Worm (Caenorhabditis elegans) whole organism, young adult: Measurements from ENCODE around the gene srw-56.

Experiments
- B0019.2 ChIP-seq: fragments of 200-800 bp; sonication (Bioruptor generic); conservative IDR thresholded peaks from 2 replicates; pipeline ENCODE4 v1.3.6; 2022; ENCODE audit warnings: missing genetic modification reagents, missing genetic modification characterization, missing compliant biosample characterization
- D2030.7 ChIP-seq: fragments of 200-800 bp; sonication (Bioruptor generic); IDR thresholded peaks from 2 replicates; pipeline ENCODE4 v1.3.6; 2022; ENCODE audit warnings: missing genetic modification reagents, missing genetic modification characterization, missing compliant biosample characterization
- F10E7.11 ChIP-seq: sonication (generic microtip); optimal IDR thresholded peaks from 2 replicates; lab custom pipeline; 2017; ENCODE audit warnings: mild to moderate bottlenecking, missing genetic modification characterization, moderate library complexity, missing compliant biosample characterization
- F39B2.1 ChIP-seq: fragments of 200-800 bp; sonication (Bioruptor generic); IDR thresholded peaks from 2 replicates; pipeline ENCODE4 v1.3.6; 2022; ENCODE audit warnings: missing genetic modification reagents, missing genetic modification characterization, missing compliant biosample characterization
- F52B5.7 ChIP-seq: sonication (generic microtip); optimal IDR thresholded peaks from 2 replicates; lab custom pipeline; 2016; ENCODE audit warnings: mild to moderate bottlenecking, missing genetic modification characterization, missing compliant biosample characterization
- K12H6.12 ChIP-seq: fragments of 200-800 bp; sonication (Bioruptor generic); optimal IDR thresholded peaks from 2 replicates; lab custom pipeline; 2018; ENCODE audit warnings: mild to moderate bottlenecking, missing genetic modification characterization, missing compliant biosample characterization
- Y95B8A.8 ChIP-seq: fragments of 200-800 bp; sonication (Bioruptor generic); IDR thresholded peaks from 2 replicates; pipeline ENCODE4 v1.3.6; 2022; ENCODE audit warnings: missing genetic modification reagents, missing genetic modification characterization, missing compliant biosample characterization
- akir-1 ChIP-seq: fragments of 200-800 bp; sonication (Bioruptor generic); optimal IDR thresholded peaks from 2 replicates; lab custom pipeline; 2018; ENCODE audit warnings: mild to moderate bottlenecking, missing genetic modification characterization, moderate library complexity, missing compliant biosample characterization
- ama-1 ChIP-seq, 3 experiments: fragments of 150-350 bp in 1 of 3; sonication (generic microtip) in 2 of 3; optimal IDR thresholded peaks; 2 replicates each; lab custom pipeline; 2014 to 2018; ENCODE audit warnings: missing biosample characterization in 2 of 3, missing genetic modification characterization in 2 of 3, missing genetic modification reagents in 2 of 3
- aptf-2 ChIP-seq: fragments of 200-800 bp; sonication (Bioruptor generic); conservative IDR thresholded peaks from 2 replicates; pipeline ENCODE4 v1.3.6; 2022; ENCODE audit warnings: missing genetic modification reagents, missing genetic modification characterization, missing compliant biosample characterization
- atf-7 ChIP-seq: sonication (generic microtip); optimal IDR thresholded peaks from 2 replicates; lab custom pipeline; 2017; ENCODE audit warnings: mild to moderate bottlenecking, missing genetic modification characterization, missing compliant biosample characterization
- athp-1 ChIP-seq: sonication (generic microtip); optimal IDR thresholded peaks from 2 replicates; lab custom pipeline; 2017; ENCODE audit warnings: mild to moderate bottlenecking, missing genetic modification characterization, missing compliant biosample characterization
- attf-3 ChIP-seq: fragments of 200-800 bp; sonication (Bioruptor generic); conservative IDR thresholded peaks from 2 replicates; pipeline ENCODE4 v1.3.6; 2022; ENCODE audit warnings: missing genetic modification reagents, missing genetic modification characterization, missing compliant biosample characterization
- attf-6 ChIP-seq: fragments of 200-800 bp; sonication (Bioruptor generic); IDR thresholded peaks from 2 replicates; pipeline ENCODE4 v1.3.6; 2022; ENCODE audit warnings: missing genetic modification reagents, missing genetic modification characterization, missing compliant biosample characterization
- ceh-91 ChIP-seq: fragments of 200-800 bp; sonication (Bioruptor generic); IDR thresholded peaks from 2 replicates; pipeline ENCODE4 v1.3.6; 2022; ENCODE audit warnings: missing genetic modification reagents, missing genetic modification characterization, missing compliant biosample characterization
- chd-7 ChIP-seq: sonication (generic microtip); optimal IDR thresholded peaks from 2 replicates; lab custom pipeline; 2016; ENCODE audit warnings: mild to moderate bottlenecking, missing genetic modification characterization, moderate library complexity, missing compliant biosample characterization
- dpff-1 ChIP-seq: sonication (generic microtip); optimal IDR thresholded peaks from 2 replicates; lab custom pipeline; 2017; ENCODE audit warnings: mild to moderate bottlenecking, missing genetic modification characterization, missing compliant biosample characterization
- dpl-1 ChIP-seq: fragments of 150-350 bp; optimal IDR thresholded peaks from 2 replicates; lab custom pipeline; 2014; ENCODE audit warnings: missing biosample characterization, missing genetic modification reagents, missing genetic modification characterization
- egl-18 ChIP-seq: fragments of 200-800 bp; sonication (Bioruptor generic); IDR thresholded peaks from 2 replicates; pipeline ENCODE4 v1.3.6; 2022; ENCODE audit warnings: missing genetic modification reagents, missing genetic modification characterization, missing compliant biosample characterization
- egrh-3 ChIP-seq: fragments of 200-800 bp; sonication (Bioruptor generic); IDR thresholded peaks from 2 replicates; pipeline ENCODE4 v1.3.6; 2022; ENCODE audit warnings: missing genetic modification reagents, missing genetic modification characterization, missing compliant biosample characterization
- ets-4 ChIP-seq: fragments of 200-800 bp; sonication (Bioruptor generic); optimal IDR thresholded peaks from 2 replicates; lab custom pipeline; 2018; ENCODE audit warnings: mild to moderate bottlenecking, missing genetic modification characterization, missing compliant biosample characterization
- lag-1 ChIP-seq: fragments of 200-800 bp; sonication (Bioruptor generic); IDR thresholded peaks from 2 replicates; pipeline ENCODE4 v1.3.6; 2022; ENCODE audit warnings: missing genetic modification reagents, missing genetic modification characterization, missing compliant biosample characterization
- let-526 ChIP-seq: fragments of 200-800 bp; sonication (Bioruptor generic); IDR thresholded peaks from 2 replicates; pipeline ENCODE4 v1.3.6; 2022; ENCODE audit warnings: missing genetic modification reagents, missing genetic modification characterization, missing compliant biosample characterization
- lin-26 ChIP-seq: fragments of 200-800 bp; sonication (Bioruptor generic); IDR thresholded peaks from 2 replicates; pipeline ENCODE4 v1.3.6; 2022; ENCODE audit warnings: missing genetic modification reagents, missing genetic modification characterization, missing compliant biosample characterization
- lin-54 ChIP-seq: fragments of 200-800 bp; sonication (Bioruptor generic); optimal IDR thresholded peaks from 2 replicates; lab custom pipeline; 2018; ENCODE audit warnings: mild to moderate bottlenecking, missing genetic modification characterization, missing compliant biosample characterization
- lsl-1 ChIP-seq: fragments of 200-800 bp; sonication (Bioruptor generic); optimal IDR thresholded peaks from 2 replicates; lab custom pipeline; 2018; ENCODE audit warnings: mild to moderate bottlenecking, missing genetic modification characterization, moderate library complexity, missing compliant biosample characterization
- mxl-1 ChIP-seq: sonication (generic microtip); optimal IDR thresholded peaks from 2 replicates; lab custom pipeline; 2016; ENCODE audit warnings: missing genetic modification characterization, missing compliant biosample characterization
- nhr-80 ChIP-seq: sonication (generic microtip); optimal IDR thresholded peaks from 2 replicates; lab custom pipeline; 2016; ENCODE audit warnings: missing genetic modification characterization, missing compliant biosample characterization
- nhr-90 ChIP-seq: sonication (generic microtip); optimal IDR thresholded peaks from 2 replicates; lab custom pipeline; 2016; ENCODE audit warnings: missing genotype, mild to moderate bottlenecking, missing genetic modification characterization, missing compliant biosample characterization
- pbrm-1 ChIP-seq: fragments of 200-800 bp; sonication (Bioruptor generic); IDR thresholded peaks from 2 replicates; pipeline ENCODE4 v1.3.6; 2022; ENCODE audit warnings: missing genetic modification reagents, missing genetic modification characterization, missing compliant biosample characterization
- rpc-1 ChIP-seq, 2 experiments: fragments of 150-350 bp in 1 of 2; sonication (generic microtip) in 1 of 2; optimal IDR thresholded peaks; 2 replicates each; lab custom pipeline; 2014 to 2018; ENCODE audit warnings: missing biosample characterization in 1 of 2, missing genetic modification characterization in 1 of 2, missing genetic modification reagents in 1 of 2, missing genotype in 1 of 2
- xnd-1 ChIP-seq: sonication (generic microtip); optimal IDR thresholded peaks from 2 replicates; lab custom pipeline; 2016; ENCODE audit warnings: missing genotype, missing genetic modification reagents, missing genetic modification characterization, missing compliant biosample characterization
- zfh-2 ChIP-seq: fragments of 200-800 bp; sonication (Bioruptor generic); conservative IDR thresholded peaks from 2 replicates; pipeline ENCODE4 v1.3.6; 2022; ENCODE audit warnings: missing genetic modification reagents, missing genetic modification characterization, missing compliant biosample characterization
- ztf-28 ChIP-seq: fragments of 200-800 bp; sonication (Bioruptor generic); IDR thresholded peaks from 2 replicates; pipeline ENCODE4 v1.3.6; 2022; ENCODE audit warnings: missing genetic modification reagents, missing genetic modification characterization, missing compliant biosample characterization
- ztf-6 ChIP-seq: fragments of 200-800 bp; sonication (Bioruptor generic); IDR thresholded peaks from 2 replicates; pipeline ENCODE4 v1.3.6; 2022; ENCODE audit warnings: missing genetic modification reagents, missing genetic modification characterization, missing compliant biosample characterization

srw-56 gene

DNA sequence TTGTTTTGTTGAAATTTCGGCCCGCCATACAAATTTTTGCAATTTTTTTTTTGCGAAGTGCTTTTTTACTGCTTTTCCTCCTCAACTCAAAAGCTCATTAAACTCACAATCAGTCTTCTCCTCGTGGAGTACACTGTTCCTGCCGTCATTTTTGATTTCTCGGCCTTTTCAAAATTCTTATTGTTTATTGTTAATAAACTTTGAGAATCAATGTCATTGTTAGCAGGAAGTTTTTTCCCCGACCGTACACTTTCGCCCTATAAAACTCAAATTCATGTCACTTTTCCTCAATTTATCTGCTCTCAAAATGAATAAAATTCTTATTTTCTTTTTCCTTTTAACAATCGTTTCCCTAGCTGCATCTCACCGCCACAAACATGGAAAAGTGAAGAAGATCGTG, 23.2 kb upstream of the srw-56 start, which contains the start of gene clec-232:
Gene clec-232, plus strand, starts transcription at position 301 of the 400 bp plus-strand sequence.
- no peak for TF ChIP-seq nhr-80 (tag; lab: Kevin White, UChicago)
- no peak for TF ChIP-seq B0019.2 (GFP tag; lab: Robert Waterston, UW)
- TF ChIP-seq ets-4 (GFP tag; lab: Kevin White, UChicago), result no peak
- no peak for TF ChIP-seq nhr-90
- TF ChIP-seq F10E7.11 (tag; lab: Kevin White, UChicago), result no peak
- no peak for TF ChIP-seq atf-7 (tag; lab: Kevin White, UChicago)
- TF ChIP-seq attf-6 (GFP tag; lab: Robert Waterston, UW), result no peak
- TF ChIP-seq egrh-3 (GFP tag; lab: Robert Waterston, UW), result no peak
- no peak for TF ChIP-seq mxl-1 (tag; lab: Kevin White, UChicago)
- TF ChIP-seq ceh-91 (GFP tag; lab: Robert Waterston, UW), result no peak
- no peak for TF ChIP-seq egl-18 (GFP tag; lab: Robert Waterston, UW)
- no peak for TF ChIP-seq xnd-1 (tag; lab: Kevin White, UChicago)
- TF ChIP-seq F39B2.1 (GFP tag; lab: Robert Waterston, UW), result no peak

DNA sequence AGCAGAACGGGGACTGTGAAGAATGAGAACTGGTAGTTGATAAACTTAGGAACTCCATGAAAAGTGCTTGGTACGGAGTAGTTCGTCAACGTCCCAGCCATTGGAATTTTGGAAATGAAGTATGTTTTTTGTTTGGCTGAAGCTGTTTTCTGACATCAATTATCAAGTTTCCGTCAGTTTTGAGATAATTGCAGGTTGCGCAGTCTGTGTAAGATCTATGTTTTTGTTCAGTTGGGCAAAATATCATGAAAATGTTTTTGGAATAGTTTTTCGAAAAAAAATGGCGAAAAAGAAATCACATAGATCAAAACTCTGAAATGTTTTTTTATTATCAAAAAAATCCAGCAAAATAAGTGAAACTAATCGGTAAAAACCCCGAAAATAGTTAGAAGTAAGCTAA, 22.2 kb upstream of the srw-56 start, which contains the start of gene sru-22:
Gene sru-22, minus strand, starts transcription at position 101 of the 400 bp plus-strand sequence.
- TF ChIP-seq lin-26 (GFP tag; lab: Robert Waterston, UW) (no peak), ztf-6 (GFP tag; lab: Robert Waterston, UW) (no peak), Y95B8A.8 (GFP tag; lab: Robert Waterston, UW) (no peak), pbrm-1 (GFP tag; lab: Robert Waterston, UW) (no peak)
- TF ChIP-seq, all 124 proteins: peak for 0

DNA sequence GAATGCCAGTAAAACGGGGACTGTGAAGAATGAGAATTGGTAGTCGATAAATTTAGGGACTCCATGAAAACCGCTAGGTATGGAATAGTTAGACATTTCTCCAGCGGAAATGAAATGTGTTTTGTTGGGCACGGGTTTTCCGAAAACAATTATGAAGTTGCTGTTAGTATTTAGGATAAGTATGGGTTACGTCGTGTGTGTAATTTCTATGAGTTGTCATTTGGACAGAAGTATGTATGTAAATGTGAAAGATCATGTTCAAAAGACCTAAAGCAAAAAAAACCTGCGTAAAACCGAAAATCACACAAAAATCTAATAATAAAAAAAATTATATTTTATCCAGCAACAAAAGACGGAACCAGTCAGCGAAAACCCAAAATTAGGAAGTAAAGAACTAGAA, 19.8 kb upstream of the srw-56 start, which contains the start of gene sru-23:
Gene sru-23, minus strand, starts transcription at position 101 of the 400 bp plus-strand sequence.
- TF ChIP-seq ztf-28 (no peak), dpff-1 (no peak), athp-1 (tag; lab: Kevin White, UChicago) (no peak)

DNA sequence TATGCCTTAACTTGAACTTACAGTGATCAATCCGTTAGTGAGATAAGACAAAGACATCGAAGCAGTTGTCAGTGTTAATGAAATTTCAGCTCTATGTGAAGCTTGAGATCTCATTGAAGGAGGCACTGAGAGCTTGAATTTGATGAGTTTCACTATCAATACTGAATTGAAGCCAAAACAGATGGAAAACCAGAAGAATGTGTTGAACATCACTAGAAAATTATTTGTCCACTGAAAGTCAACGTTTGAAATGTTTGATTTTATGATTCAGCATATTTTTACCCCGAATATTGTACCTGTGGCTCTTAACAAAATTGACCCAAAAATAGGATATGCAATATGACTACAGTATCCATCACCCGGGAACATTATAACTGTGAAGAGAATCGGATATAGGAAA, 18.2 kb upstream of the srw-56 start:
- TF ChIP-seq F10E7.11 (tag; lab: Kevin White, UChicago), result no peak
- TF ChIP-seq, all 124 proteins: peak for 0

DNA sequence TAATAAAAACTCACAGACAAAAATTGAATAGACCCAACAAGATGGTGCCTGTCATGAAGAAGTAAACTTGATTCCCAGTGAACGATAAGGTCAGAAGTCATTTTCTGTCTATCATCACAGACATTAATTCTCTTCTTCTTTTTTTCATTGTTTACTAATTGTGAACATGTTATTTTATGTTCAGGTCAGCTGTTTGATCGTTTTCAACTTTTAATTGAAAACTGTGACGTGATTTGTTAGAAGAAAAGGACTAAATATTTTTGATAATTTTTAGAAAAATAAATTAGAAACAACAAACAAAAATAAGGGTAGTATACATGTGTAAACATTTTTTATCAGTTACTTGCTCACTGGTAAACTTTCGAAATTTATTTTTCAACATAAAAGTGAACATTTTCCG, 17.0 kb upstream of the srw-56 start, which contains the start of gene F36G9.7:
Gene F36G9.7, minus strand, starts transcription at position 101 of the 400 bp plus-strand sequence.
- TF ChIP-seq chd-7 (tag; lab: Kevin White, UChicago) (no peak), attf-3 (GFP tag; lab: Robert Waterston, UW) (no peak), dpl-1 (GFP tag; lab: Kevin White, UChicago) (no peak), lin-54 (GFP tag; lab: Kevin White, UChicago) (no peak), zfh-2 (GFP tag; lab: Robert Waterston, UW) (no peak), lsl-1 (GFP tag; lab: Kevin White, UChicago) (no peak), let-526 (GFP tag; lab: Robert Waterston, UW) (no peak), lag-1 (GFP tag; lab: Robert Waterston, UW) (no peak), F52B5.7 (no peak), D2030.7 (GFP tag; lab: Robert Waterston, UW) (no peak), atf-7 (tag; lab: Kevin White, UChicago) (no peak), K12H6.12 (tag; lab: Kevin White, UChicago) (no peak), akir-1 (GFP tag; lab: Kevin White, UChicago) (no peak), ama-1 (optimal IDR thresholded peaks at IDR 0.05; lab: Kevin White, UChicago) (no peak), ama-1 (GFP tag; optimal IDR thresholded peaks at IDR 0.05; lab: Kevin White, UChicago) (no peak), aptf-2 (GFP tag; lab: Robert Waterston, UW) (no peak), rpc-1 (optimal IDR thresholded peaks at IDR 0.05; lab: Kevin White, UChicago) (no peak), rpc-1 (tag; optimal IDR thresholded peaks at IDR 0.05; lab: Kevin White, UChicago) (no peak)
